Fruit fly (Drosophila melanogaster): Measurements from ENCODE around the gene CG14316.

Gene CG14316

DNA sequence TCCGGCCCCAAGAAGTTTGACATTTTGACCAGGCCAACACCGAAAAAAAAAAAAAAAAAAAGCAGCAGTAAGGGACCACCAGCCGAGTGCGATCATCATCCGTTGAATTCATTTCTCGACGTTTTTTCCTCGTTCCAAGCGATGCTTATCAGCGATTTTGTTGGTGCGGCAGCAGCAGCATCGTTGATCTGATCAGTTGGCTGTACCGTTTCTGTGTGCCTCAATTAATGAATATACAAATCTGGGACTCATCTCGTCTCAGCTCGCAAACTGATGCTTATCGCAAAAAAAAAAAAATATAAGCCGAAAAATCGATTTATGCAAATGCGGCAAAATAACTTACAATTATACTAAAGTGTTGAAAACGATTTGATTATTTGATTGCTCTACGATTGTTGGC lies 7.1 kb upstream of the CG14316 start:
- no peak for TF ChIP-seq N (GFP tag; optimal IDR thresholded peaks at IDR 0.05)
- TF ChIP-seq sage (GFP tag; optimal IDR thresholded peaks at IDR 0.05) = no peak
- no peak for TF ChIP-seq Abd-B (GFP tag; optimal IDR thresholded peaks at IDR 0.05)
- no peak for TF ChIP-seq jim (GFP tag; optimal IDR thresholded peaks at IDR 0.05)
- TF ChIP-seq CG32264 (GFP tag; optimal IDR thresholded peaks at IDR 0.05) = no peak
- no peak for TF ChIP-seq dl (GFP tag; optimal IDR thresholded peaks at IDR 0.05; ENCODE audit: insufficient read depth in 1 of 2, partially characterized antibody in 2 of 2)

DNA sequence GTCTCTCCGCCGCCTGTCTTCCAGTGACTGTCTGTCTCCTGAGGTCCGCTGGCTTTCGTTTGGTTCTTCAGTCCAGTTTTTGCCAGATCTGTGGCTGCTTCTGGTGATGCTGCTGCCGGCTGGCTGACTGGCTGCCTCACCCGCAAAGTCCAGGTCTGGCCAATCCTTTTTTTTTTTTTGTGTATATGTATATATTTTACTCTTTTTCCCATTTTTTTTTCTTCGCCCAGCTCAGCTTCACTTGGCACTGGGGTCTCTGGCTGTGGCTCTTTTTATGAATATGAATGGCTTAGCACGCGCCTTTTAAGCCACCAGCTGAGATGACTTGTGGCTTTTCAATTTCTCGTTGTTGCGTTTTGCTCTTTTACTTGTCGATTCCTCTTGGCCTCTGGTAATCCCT lies 5.3 kb upstream of the CG14316 start:
- TF ChIP-seq fru (GFP tag; optimal IDR thresholded peaks at IDR 0.05) = peak; percentile 6
- no peak for TF ChIP-seq CrebA (GFP tag; optimal IDR thresholded peaks at IDR 0.05; ENCODE audit: borderline replicate concordance)
- TF ChIP-seq Jra (GFP tag; optimal IDR thresholded peaks at IDR 0.05) = no peak

DNA sequence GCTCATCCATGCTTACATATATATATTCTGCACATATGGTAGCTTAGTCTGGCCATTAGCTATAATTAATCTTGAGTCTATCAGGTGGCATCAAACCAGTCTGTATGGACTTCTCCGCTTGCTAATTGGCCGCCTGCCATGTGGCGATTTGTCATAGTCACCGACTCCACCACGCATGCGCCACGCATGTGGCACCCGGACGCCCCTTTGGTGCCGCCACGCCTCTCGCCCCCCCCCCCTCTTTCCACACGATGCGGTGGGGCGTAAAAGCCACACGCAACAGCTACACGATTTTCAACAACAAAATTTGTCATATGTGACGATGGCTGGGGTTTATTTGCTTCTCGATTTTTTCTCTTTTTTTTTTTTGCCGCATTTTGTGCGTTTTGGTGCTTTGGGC lies 1.8 kb downstream of the CG14316 start:
- TF ChIP-seq psq (GFP tag; optimal IDR thresholded peaks at IDR 0.05) (no peak), CG32264 (GFP tag; optimal IDR thresholded peaks at IDR 0.05) (no peak), jim (GFP tag; optimal IDR thresholded peaks at IDR 0.05) (no peak), dsf (GFP tag; optimal IDR thresholded peaks at IDR 0.05; ENCODE audit: borderline replicate concordance) (no peak), Dfd (GFP tag; optimal IDR thresholded peaks at IDR 0.05) (peak; percentile 5), fru (GFP tag; optimal IDR thresholded peaks at IDR 0.05) (no peak), Jra (GFP tag; optimal IDR thresholded peaks at IDR 0.05) (no peak)

DNA sequence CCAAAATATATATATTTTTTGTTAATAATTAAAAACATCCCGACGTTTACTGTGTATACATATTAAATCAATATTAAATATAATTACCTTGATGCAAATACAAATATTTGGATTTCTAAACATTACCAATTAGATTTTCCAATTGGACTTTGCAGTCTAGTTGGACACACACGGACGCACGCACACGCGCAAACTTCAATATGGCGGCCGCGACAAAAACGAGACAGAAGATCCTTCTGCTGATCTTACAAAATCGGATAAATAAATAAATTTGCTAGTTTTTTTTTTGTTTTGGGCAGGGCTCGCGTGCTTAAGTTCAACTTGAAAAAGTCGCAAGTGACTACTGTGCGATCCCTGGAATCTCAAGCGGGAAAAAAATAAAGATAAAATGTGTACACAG lies 4.7 kb downstream of the CG14316 start:
- TF ChIP-seq Vsx2 (GFP tag; optimal IDR thresholded peaks at IDR 0.05; ENCODE audit: partially characterized antibody) (no peak), usp (GFP tag; optimal IDR thresholded peaks at IDR 0.05) (no peak), CrebA (GFP tag; optimal IDR thresholded peaks at IDR 0.05; ENCODE audit: borderline replicate concordance) (no peak), N (GFP tag; optimal IDR thresholded peaks at IDR 0.05) (no peak), jim (GFP tag; optimal IDR thresholded peaks at IDR 0.05) (no peak), Rel (GFP tag; optimal IDR thresholded peaks at IDR 0.05) (no peak), Rel (tag; optimal IDR thresholded peaks at IDR 0.05) (no peak), Jra (GFP tag; optimal IDR thresholded peaks at IDR 0.05) (no peak), OdsH (GFP tag; optimal IDR thresholded peaks at IDR 0.05) (no peak), CG32264 (GFP tag; optimal IDR thresholded peaks at IDR 0.05) (no peak), br (GFP tag; optimal IDR thresholded peaks at IDR 0.05) (no peak), Hr78 (GFP tag; optimal IDR thresholded peaks at IDR 0.05) (no peak), Abd-B (GFP tag; optimal IDR thresholded peaks at IDR 0.05) (no peak), foxo (GFP tag; optimal IDR thresholded peaks at IDR 0.05) (no peak), sage (GFP tag; optimal IDR thresholded peaks at IDR 0.05) (no peak), ey (GFP tag; optimal IDR thresholded peaks at IDR 0.05) (no peak), GATAd (GFP tag; optimal IDR thresholded peaks at IDR 0.05) (no peak), Hnf4 (GFP tag; optimal IDR thresholded peaks at IDR 0.05) (no peak)

DNA sequence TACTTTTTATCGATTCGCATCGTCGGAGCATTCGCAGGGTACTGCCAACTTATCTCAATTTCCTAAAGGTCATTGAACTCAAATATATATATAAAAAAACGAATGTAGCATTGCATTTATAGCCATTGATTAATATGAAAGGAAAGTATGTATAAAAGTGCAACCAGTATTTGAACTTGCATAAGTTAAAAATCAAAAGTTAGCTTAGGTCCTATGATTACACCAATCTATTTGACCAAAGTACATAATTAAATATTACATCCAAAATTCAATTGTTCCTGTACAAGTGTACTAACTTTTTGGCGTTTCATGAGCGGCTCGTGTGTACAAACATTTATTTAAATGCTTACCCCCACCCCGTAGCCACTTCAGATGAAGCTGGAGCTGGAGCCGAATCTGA lies 5.5 kb downstream of the CG14316 start:
- TF ChIP-seq CG32264 (GFP tag; optimal IDR thresholded peaks at IDR 0.05) (no peak), fru (GFP tag; optimal IDR thresholded peaks at IDR 0.05) (no peak), foxo (GFP tag; optimal IDR thresholded peaks at IDR 0.05) (peak in 1 of 2 experiments; percentile 2), Jra (GFP tag; optimal IDR thresholded peaks at IDR 0.05) (no peak), Rel (GFP tag; optimal IDR thresholded peaks at IDR 0.05) (no peak), Rel (tag; optimal IDR thresholded peaks at IDR 0.05) (no peak), pan (optimal IDR thresholded peaks at IDR 0.05) (no peak), HLH106 (tag; optimal IDR thresholded peaks at IDR 0.05) (peak; percentile 38), lola (GFP tag; optimal IDR thresholded peaks at IDR 0.05) (no peak), Hr83 (GFP tag; optimal IDR thresholded peaks at IDR 0.05; ENCODE audit: poor library complexity, severe bottlenecking) (no peak), Mio (GFP tag; optimal IDR thresholded peaks at IDR 0.05) (no peak), OdsH (GFP tag; optimal IDR thresholded peaks at IDR 0.05) (no peak), dsf (GFP tag; optimal IDR thresholded peaks at IDR 0.05; ENCODE audit: borderline replicate concordance) (no peak), rgr (GFP tag; optimal IDR thresholded peaks at IDR 0.05) (no peak), dmrt93B (GFP tag; optimal IDR thresholded peaks at IDR 0.05) (peak; percentile 30), CrebA (GFP tag; optimal IDR thresholded peaks at IDR 0.05; ENCODE audit: borderline replicate concordance) (no peak), Vsx2 (GFP tag; optimal IDR thresholded peaks at IDR 0.05; ENCODE audit: partially characterized antibody) (no peak), jim (GFP tag; optimal IDR thresholded peaks at IDR 0.05) (no peak), N (GFP tag; optimal IDR thresholded peaks at IDR 0.05) (no peak), sage (GFP tag; optimal IDR thresholded peaks at IDR 0.05) (no peak), Sp1 (GFP tag; optimal IDR thresholded peaks at IDR 0.05) (peak; percentile 40)

Data from whole organism, wandering third instar larva.